Worm (Caenorhabditis elegans) whole organism, early embryonic: ENCODE data around the gene Y105C5A.26.

ENCODE experiments used
- hmbx-1 ChIP-seq: sonication (generic microtip); optimal IDR thresholded peaks from 2 replicates; lab custom pipeline; 2016; ENCODE audit warnings: mild to moderate bottlenecking, missing genetic modification characterization, missing compliant biosample characterization
- sea-1 ChIP-seq: fragments of 200-800 bp; sonication (Bioruptor generic); conservative IDR thresholded peaks from 2 replicates; pipeline ENCODE4 v1.3.6; 2022; ENCODE audit warnings: missing genetic modification characterization, missing compliant biosample characterization

ce11 chrIV:15686233-15686632 lies 4.9 kb upstream of the Y105C5A.26 start:
- no peak for TF ChIP-seq hmbx-1 (tag; lab: Kevin White, UChicago)
- TF ChIP-seq sea-1 (GFP tag; lab: Robert Waterston, UW) = no peak
